Fruit fly (Drosophila melanogaster) whole organism, embryonic: ENCODE data around the gene Sur.
A peak's percentile ranks its signal among the peaks of the same experiment; 100 is the strongest.

Source experiments
- Antp ChIP-seq: fragments of 200-800 bp; sonication (Bioruptor generic); optimal IDR thresholded peaks from 3 replicates; lab custom pipeline; 2016; ENCODE audit warnings: missing biosample characterization, missing genetic modification characterization
- CG11398 ChIP-seq: fragments of 200-800 bp; sonication (Bioruptor generic); optimal IDR thresholded peaks from 2 replicates; lab custom pipeline; 2016; ENCODE audit warnings: missing biosample characterization, missing genetic modification characterization
- CG12391 ChIP-seq: fragments of 200-800 bp; sonication (Bioruptor generic); optimal IDR thresholded peaks from 3 replicates; lab custom pipeline; 2018; ENCODE audit warnings: missing biosample characterization, mild to moderate bottlenecking, missing genetic modification characterization, moderate library complexity
- CG13296 ChIP-seq: fragments of 200-800 bp; sonication (Bioruptor generic); optimal IDR thresholded peaks from 3 replicates; lab custom pipeline; 2018; ENCODE audit warnings: missing biosample characterization, mild to moderate bottlenecking, missing genetic modification characterization
- CG14014 ChIP-seq: fragments of 200-800 bp; sonication (Bioruptor generic); IDR thresholded peaks from 2 replicates; pipeline ENCODE4 v1.3.6; 2022; ENCODE audit warnings: missing biosample characterization, missing genetic modification characterization
- CG14710 ChIP-seq: fragments of 200-800 bp; sonication (Bioruptor generic); optimal IDR thresholded peaks from 3 replicates; lab custom pipeline; 2019; ENCODE audit warnings: missing biosample characterization, mild to moderate bottlenecking, missing genetic modification characterization, moderate library complexity
- CG14860 ChIP-seq: fragments of 200-800 bp; sonication (Bioruptor generic); IDR thresholded peaks from 3 replicates; pipeline ENCODE4 v1.3.6; 2022; ENCODE audit warnings: missing biosample characterization, missing genetic modification characterization; ENCODE audit not compliant: partially characterized antibody
- CG15073 ChIP-seq: fragments of 200-800 bp; sonication (Bioruptor generic); optimal IDR thresholded peaks from 2 replicates; lab custom pipeline; 2016; ENCODE audit warnings: missing biosample characterization, missing genetic modification characterization
- CG16779 ChIP-seq: fragments of 200-800 bp; sonication (Bioruptor generic); IDR thresholded peaks from 2 replicates; pipeline ENCODE4 v1.3.6; 2022; ENCODE audit warnings: missing biosample characterization, missing genetic modification characterization
- CG17829 ChIP-seq: fragments of 200-800 bp; optimal IDR thresholded peaks from 2 replicates; lab custom pipeline; 2019; ENCODE audit warnings: missing biosample characterization, mild to moderate bottlenecking, missing genetic modification characterization, moderate library complexity
- CG18476 ChIP-seq: fragments of 200-800 bp; sonication (Bioruptor generic); optimal IDR thresholded peaks from 2 replicates; lab custom pipeline; 2016; ENCODE audit warnings: missing biosample characterization, mild to moderate bottlenecking, missing genetic modification characterization
- CG2712 ChIP-seq: fragments of 200-800 bp; optimal IDR thresholded peaks from 3 replicates; lab custom pipeline; 2019; ENCODE audit warnings: missing biosample characterization, mild to moderate bottlenecking, missing genetic modification characterization, moderate library complexity
- CG30403 ChIP-seq: fragments of 200-800 bp; sonication (Bioruptor generic); optimal IDR thresholded peaks from 3 replicates; lab custom pipeline; 2016; ENCODE audit warnings: missing biosample characterization, missing genetic modification characterization
- CG32532 ChIP-seq: fragments of 200-800 bp; sonication (Bioruptor generic); IDR thresholded peaks from 2 replicates; pipeline ENCODE4 v1.3.6; 2022; ENCODE audit warnings: missing biosample characterization, missing genetic modification characterization
- CG33213 ChIP-seq: fragments of 200-800 bp; sonication (Bioruptor generic); optimal IDR thresholded peaks from 3 replicates; lab custom pipeline; 2016; ENCODE audit warnings: missing biosample characterization, missing genetic modification characterization
- CG34422 ChIP-seq: fragments of 200-800 bp; sonication (Bioruptor generic); IDR thresholded peaks from 3 replicates; pipeline ENCODE4 v1.3.6; 2022; ENCODE audit warnings: missing biosample characterization, missing genetic modification characterization
- CG3995 ChIP-seq: fragments of 200-800 bp; sonication (Bioruptor generic); optimal IDR thresholded peaks from 3 replicates; lab custom pipeline; 2016; ENCODE audit warnings: missing biosample characterization, missing genetic modification characterization
- CG4328 ChIP-seq: fragments of 200-800 bp; sonication (Bioruptor generic); optimal IDR thresholded peaks from 3 replicates; lab custom pipeline; 2017; ENCODE audit warnings: missing biosample characterization, missing genetic modification reagents, missing genetic modification characterization
- CG4617 ChIP-seq: fragments of 200-800 bp; sonication (Bioruptor generic); optimal IDR thresholded peaks from 3 replicates; lab custom pipeline; 2016; ENCODE audit warnings: missing biosample characterization, missing genetic modification characterization, borderline replicate concordance
- CG6175 ChIP-seq: fragments of 200-800 bp; sonication (Bioruptor generic); IDR thresholded peaks from 3 replicates; pipeline ENCODE4 v1.3.6; 2022; ENCODE audit warnings: missing biosample characterization, missing genetic modification characterization
- CG7963 ChIP-seq: fragments of 200-800 bp; sonication (Bioruptor generic); IDR thresholded peaks from 3 replicates; pipeline ENCODE4 v1.3.6; 2022; ENCODE audit warnings: missing biosample characterization, missing genetic modification characterization; ENCODE audit not compliant: partially characterized antibody
- CG8290 ChIP-seq, 3 experiments: fragments of 200-800 bp; sonication (Bioruptor generic); optimal IDR thresholded peaks; 2 replicates each; lab custom pipeline; 2016 to 2019; ENCODE audit warnings: missing biosample characterization in 3 of 3, missing genetic modification characterization in 3 of 3, mild to moderate bottlenecking in 2 of 3, moderate library complexity in 1 of 3
- CG8765 ChIP-seq: fragments of 200-800 bp; sonication (Bioruptor generic); IDR thresholded peaks from 2 replicates; pipeline ENCODE4 v1.3.6; 2022; ENCODE audit warnings: missing biosample characterization, missing genetic modification characterization
- CG9727 ChIP-seq: fragments of 200-800 bp; sonication (Bioruptor generic); optimal IDR thresholded peaks from 3 replicates; lab custom pipeline; 2017; ENCODE audit warnings: missing biosample characterization, mild to moderate bottlenecking, missing genetic modification characterization
- CG9797 ChIP-seq: fragments of 200-800 bp; sonication (Bioruptor generic); optimal IDR thresholded peaks from 3 replicates; lab custom pipeline; 2018; ENCODE audit warnings: missing biosample characterization, mild to moderate bottlenecking, missing genetic modification characterization
- CkIIα-i1 ChIP-seq: fragments of 200-800 bp; sonication (Bioruptor generic); IDR thresholded peaks from 2 replicates; pipeline ENCODE4 v1.3.6; 2022; ENCODE audit warnings: missing biosample characterization, missing genetic modification characterization
- E2f1 ChIP-seq: fragments of 200-800 bp; sonication (Bioruptor generic); IDR thresholded peaks from 2 replicates; pipeline ENCODE4 v1.3.6; 2022; ENCODE audit warnings: missing biosample characterization, missing genetic modification characterization
- E2f2 ChIP-seq: fragments of 200-800 bp; sonication (Bioruptor generic); IDR thresholded peaks from 2 replicates; pipeline ENCODE4 v1.3.6; 2022; ENCODE audit warnings: missing biosample characterization, missing genetic modification characterization
- Fer3 ChIP-seq: fragments of 200-800 bp; sonication (Bioruptor generic); optimal IDR thresholded peaks from 2 replicates; lab custom pipeline; 2018; ENCODE audit warnings: missing biosample characterization, mild to moderate bottlenecking, missing genetic modification characterization, moderate library complexity
- Lhr ChIP-seq: fragments of 200-800 bp; sonication (Bioruptor generic); optimal IDR thresholded peaks from 3 replicates; lab custom pipeline; 2017; ENCODE audit warnings: mild to moderate bottlenecking, missing biosample characterization, missing genetic modification reagents, missing genetic modification characterization
- MESR4 ChIP-seq: fragments of 200-800 bp; sonication (Bioruptor generic); optimal IDR thresholded peaks from 2 replicates; lab custom pipeline; 2018; ENCODE audit warnings: missing biosample characterization, mild to moderate bottlenecking, missing genetic modification characterization, moderate library complexity
- Med ChIP-seq: fragments of 200-800 bp; sonication (Bioruptor generic); peaks from one replicate; lab custom pipeline; 2016; ENCODE audit warnings: missing biosample characterization, missing genetic modification characterization, mild to moderate bottlenecking, inconsistent platforms, moderate library complexity
- Meics ChIP-seq: fragments of 200-800 bp; sonication (Bioruptor generic); optimal IDR thresholded peaks from 2 replicates; lab custom pipeline; 2017; ENCODE audit warnings: missing biosample characterization, mild to moderate bottlenecking, missing genetic modification characterization
- Rfx ChIP-seq: fragments of 200-800 bp; sonication (Bioruptor generic); IDR thresholded peaks from 2 replicates; pipeline ENCODE4 v1.3.6; 2022; ENCODE audit warnings: missing biosample characterization, missing genetic modification characterization
- Sox100B ChIP-seq: fragments of 200-800 bp; sonication (Bioruptor generic); optimal IDR thresholded peaks from 3 replicates; lab custom pipeline; 2018; ENCODE audit warnings: missing biosample characterization, mild to moderate bottlenecking, missing genetic modification characterization
- chn ChIP-seq: fragments of 200-800 bp; sonication (Bioruptor generic); optimal IDR thresholded peaks from 2 replicates; lab custom pipeline; 2016; ENCODE audit warnings: missing biosample characterization, missing genetic modification characterization
- dan ChIP-seq: fragments of 200-800 bp; sonication (Bioruptor generic); IDR thresholded peaks from 2 replicates; pipeline ENCODE4 v1.3.6; 2022; ENCODE audit warnings: missing biosample characterization, missing genetic modification characterization
- gce ChIP-seq: fragments of 200-800 bp; sonication (Bioruptor generic); IDR thresholded peaks from 3 replicates; pipeline ENCODE4 v1.3.6; 2022; ENCODE audit warnings: missing biosample characterization, missing genetic modification characterization
- kah ChIP-seq: fragments of 200-800 bp; sonication (Bioruptor generic); optimal IDR thresholded peaks from 2 replicates; lab custom pipeline; 2018; ENCODE audit warnings: missing biosample characterization, mild to moderate bottlenecking, missing genetic modification characterization
- lilli ChIP-seq: fragments of 200-800 bp; sonication (Bioruptor generic); optimal IDR thresholded peaks from 3 replicates; lab custom pipeline; 2016; ENCODE audit warnings: missing biosample characterization, missing genetic modification characterization
- nerfin-1 ChIP-seq: fragments of 200-800 bp; sonication (Bioruptor generic); optimal IDR thresholded peaks from 3 replicates; lab custom pipeline; 2019; ENCODE audit warnings: missing biosample characterization, mild to moderate bottlenecking, missing genetic modification characterization, moderate library complexity
- salm ChIP-seq: fragments of 200-800 bp; sonication (Bioruptor generic); optimal IDR thresholded peaks from 2 replicates; lab custom pipeline; 2018; ENCODE audit warnings: missing biosample characterization, mild to moderate bottlenecking, missing genetic modification characterization
- scrt ChIP-seq: fragments of 200-800 bp; sonication (Bioruptor generic); optimal IDR thresholded peaks from 2 replicates; lab custom pipeline; 2018; ENCODE audit warnings: missing biosample characterization, mild to moderate bottlenecking, missing genetic modification characterization, moderate library complexity
- sens ChIP-seq: fragments of 200-800 bp; sonication (Bioruptor generic); peaks from one replicate; lab custom pipeline; 2016; ENCODE audit warnings: missing biosample characterization, missing genetic modification characterization
- sim ChIP-seq: fragments of 200-800 bp; sonication (Bioruptor generic); IDR thresholded peaks from 2 replicates; pipeline ENCODE4 v1.3.6; 2022; ENCODE audit warnings: missing biosample characterization, missing genetic modification characterization
- sna ChIP-seq: fragments of 200-800 bp; sonication (Bioruptor generic); IDR thresholded peaks from 2 replicates; pipeline ENCODE4 v1.3.6; 2022; ENCODE audit warnings: missing biosample characterization, missing genetic modification characterization; ENCODE audit not compliant: partially characterized antibody
- so ChIP-seq: fragments of 200-800 bp; sonication (Bioruptor generic); IDR thresholded peaks from 3 replicates; pipeline ENCODE4 v1.3.6; 2022; ENCODE audit warnings: missing biosample characterization, missing genetic modification characterization
- wek ChIP-seq: fragments of 200-800 bp; sonication (Bioruptor generic); optimal IDR thresholded peaks from 3 replicates; lab custom pipeline; 2018; ENCODE audit warnings: missing biosample characterization, mild to moderate bottlenecking, missing genetic modification characterization, moderate library complexity

Gene Sur

DNA sequence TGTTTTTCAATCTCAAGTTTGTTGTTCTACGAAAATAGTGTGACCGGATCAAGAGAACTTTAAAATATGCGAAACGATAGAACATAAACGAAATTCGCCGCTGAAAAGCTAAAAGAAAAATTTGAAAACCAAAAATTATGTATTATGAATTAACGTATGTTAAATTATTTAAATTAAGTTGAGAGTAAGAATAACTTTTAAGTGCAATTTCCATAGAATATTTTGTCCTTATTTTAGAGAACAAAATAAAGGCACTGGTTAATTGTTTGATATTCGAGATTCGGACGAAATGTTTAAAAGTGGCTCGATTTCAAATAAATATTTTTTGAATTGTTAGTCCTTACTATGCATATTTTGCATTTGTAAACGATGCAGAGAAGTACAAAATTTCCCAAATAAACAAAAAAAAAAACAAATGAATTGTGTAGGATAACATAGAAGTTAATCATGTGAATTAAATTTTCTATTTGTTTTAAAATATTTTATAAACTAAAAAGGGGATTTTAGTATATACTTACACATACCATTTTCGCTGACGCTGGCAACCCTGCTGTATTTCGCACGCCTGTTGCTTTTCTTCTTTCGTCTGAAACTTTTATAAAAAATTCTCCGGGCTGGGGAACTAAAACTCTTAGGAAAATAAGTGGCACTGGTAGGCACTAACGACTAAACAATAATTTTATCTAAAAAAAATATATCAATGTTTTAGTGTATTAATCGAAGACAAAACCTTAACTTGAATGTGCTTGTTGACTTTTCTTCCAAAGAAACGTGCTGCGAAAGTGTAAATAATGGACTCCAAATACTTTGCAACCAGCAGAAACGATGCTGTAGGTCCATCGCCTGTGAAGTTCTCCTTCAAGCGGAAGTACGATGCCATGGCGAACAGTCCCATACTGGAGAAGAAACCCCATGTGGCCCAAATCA, 12.0 kb upstream of the Sur start, which contains the start of the genes CG5727 and ath (continued):
- TF ChIP-seq CG33213 (GFP tag; lab: Kevin White, UChicago) (no peak), lilli (GFP tag; lab: Kevin White, UChicago) (peak; percentile 19), gce (GFP tag; lab: Robert Waterston, UW) (no peak), CkIIα-i1 (GFP tag; lab: Robert Waterston, UW) (no peak), sna (GFP tag; lab: Robert Waterston, UW) (no peak), CG17829 (tag; lab: Kevin White, UChicago) (peak; percentile 3), scrt (peak; percentile 94), CG15073 (GFP tag; lab: Kevin White, UChicago) (no peak), CG14014 (GFP tag; lab: Robert Waterston, UW) (peak; percentile 49; the same call in 1 of the 2 replicates), CG30403 (GFP tag; lab: Kevin White, UChicago) (peak; percentile 26), CG3995 (GFP tag; lab: Kevin White, UChicago) (peak; percentile 15), wek (GFP tag; lab: Kevin White, UChicago) (peak; percentile 38), dan (GFP tag; lab: Robert Waterston, UW) (no peak), CG18476 (GFP tag; lab: Kevin White, UChicago) (no peak), E2f1 (no peak), Med (GFP tag; lab: Kevin White, UChicago) (peak; percentile 72), CG4617 (GFP tag; lab: Kevin White, UChicago) (peak; percentile 11), sens (peak; percentile 72), salm (no peak), CG13296 (peak; percentile 51), CG2712 (tag; lab: Kevin White, UChicago) (peak; percentile 11), Sox100B (GFP tag; lab: Kevin White, UChicago) (peak; percentile 34), E2f2 (GFP tag; lab: Robert Waterston, UW) (peak; percentile 34), CG32532 (GFP tag; lab: Robert Waterston, UW) (peak; percentile 16; the same call in 1 of the 2 replicates), CG16779 (GFP tag; lab: Robert Waterston, UW) (no peak), CG4328 (GFP tag; lab: Kevin White, UChicago) (peak; percentile 11), CG9727 (no peak), CG14710 (tag; lab: Kevin White, UChicago) (peak; percentile 42), CG6175 (GFP tag; lab: Robert Waterston, UW) (no peak), chn (no peak), CG34422 (no peak), kah (GFP tag; lab: Kevin White, UChicago) (peak; percentile 88), MESR4 (peak; percentile 12), nerfin-1 (tag; lab: Kevin White, UChicago) (no peak), CG8765 (GFP tag; lab: Robert Waterston, UW) (no peak), CG8290 (GFP tag; optimal IDR thresholded peaks at IDR 0.05; lab: Kevin White, UChicago) (no peak), CG8290 (tag; optimal IDR thresholded peaks at IDR 0.05; lab: Kevin White, UChicago) (no peak), sim (GFP tag; lab: Robert Waterston, UW) (no peak), so (peak; percentile 37; the same call in 1 of the 3 replicates), Antp (no peak), CG14860 (no peak), Rfx (GFP tag; lab: Robert Waterston, UW) (0 out of 2 replicates have a peak, but pooled peaks have one; percentile 25), CG7963 (no peak), Fer3 (tag; lab: Kevin White, UChicago) (peak; percentile 25), Meics (GFP tag; lab: Kevin White, UChicago) (peak; percentile 38), CG11398 (GFP tag; lab: Kevin White, UChicago) (no peak), Lhr (GFP tag; lab: Kevin White, UChicago) (no peak), CG9797 (GFP tag; lab: Kevin White, UChicago) (no peak), CG12391 (tag; lab: Kevin White, UChicago) (peak; percentile 32)
